Fruit fly (Drosophila melanogaster) whole organism, prepupa: ENCODE data around the gene CG13720.
A peak's percentile ranks its signal among the peaks of the same experiment; 100 is the strongest.

ENCODE experiments used
- CG10669 ChIP-seq: fragments of 200-800 bp; sonication (Bioruptor generic); optimal IDR thresholded peaks from 3 replicates; lab custom pipeline; 2018; ENCODE audit warnings: missing biosample characterization, mild to moderate bottlenecking, missing genetic modification characterization, moderate library complexity
- CG11294 ChIP-seq: fragments of 200-800 bp; sonication (Bioruptor generic); IDR thresholded peaks from 2 replicates; pipeline ENCODE4 v1.3.6; 2022; ENCODE audit warnings: missing biosample characterization, missing genetic modification characterization
- CG11762 ChIP-seq: fragments of 200-800 bp; sonication (Bioruptor generic); optimal IDR thresholded peaks from 3 replicates; lab custom pipeline; 2016; ENCODE audit warnings: missing biosample characterization, missing genetic modification characterization; ENCODE audit not compliant: insufficient read depth
- CG11902 ChIP-seq: fragments of 200-800 bp; sonication (Bioruptor generic); optimal IDR thresholded peaks from 3 replicates; lab custom pipeline; 2016; ENCODE audit warnings: missing biosample characterization, missing genetic modification characterization
- CG1621 ChIP-seq: fragments of 200-800 bp; sonication (Bioruptor generic); optimal IDR thresholded peaks from 3 replicates; lab custom pipeline; 2018; ENCODE audit warnings: missing biosample characterization, mild to moderate bottlenecking, missing genetic modification characterization
- CG16779 ChIP-seq: fragments of 200-800 bp; sonication (Bioruptor generic); optimal IDR thresholded peaks from 3 replicates; lab custom pipeline; 2017; ENCODE audit warnings: missing biosample characterization, mild to moderate bottlenecking, missing genetic modification characterization
- CG3032 ChIP-seq: fragments of 200-800 bp; optimal IDR thresholded peaks from 2 replicates; lab custom pipeline; 2019; ENCODE audit warnings: missing biosample characterization, mild to moderate bottlenecking, missing genetic modification characterization, moderate library complexity
- CG31627 ChIP-seq: fragments of 200-800 bp; sonication (Bioruptor generic); optimal IDR thresholded peaks from 3 replicates; lab custom pipeline; 2016; ENCODE audit warnings: missing biosample characterization, missing genetic modification characterization
- CG32006 ChIP-seq: fragments of 200-800 bp; sonication (Bioruptor generic); optimal IDR thresholded peaks from 3 replicates; lab custom pipeline; 2017; ENCODE audit warnings: missing biosample characterization, mild to moderate bottlenecking, missing genetic modification characterization
- CG34406 ChIP-seq: fragments of 200-800 bp; sonication (Bioruptor generic); optimal IDR thresholded peaks from 3 replicates; lab custom pipeline; 2016; ENCODE audit warnings: missing biosample characterization, missing genetic modification characterization
- CG3919 ChIP-seq: fragments of 200-800 bp; sonication (Bioruptor generic); optimal IDR thresholded peaks from 3 replicates; lab custom pipeline; 2016; ENCODE audit warnings: missing biosample characterization, missing genetic modification characterization
- CG4318 ChIP-seq: fragments of 200-800 bp; sonication (Bioruptor generic); optimal IDR thresholded peaks from 3 replicates; lab custom pipeline; 2017; ENCODE audit warnings: missing biosample characterization, mild to moderate bottlenecking, missing genetic modification characterization
- CG6163 ChIP-seq: fragments of 200-800 bp; sonication (Bioruptor generic); IDR thresholded peaks from 3 replicates; pipeline ENCODE4 v1.3.6; 2022; ENCODE audit warnings: missing biosample characterization, missing genetic modification characterization
- CG6276 ChIP-seq: fragments of 200-800 bp; sonication (Bioruptor generic); optimal IDR thresholded peaks from 2 replicates; lab custom pipeline; 2017; ENCODE audit warnings: missing biosample characterization, mild to moderate bottlenecking, missing genetic modification characterization
- CG6792 ChIP-seq: fragments of 200-800 bp; sonication (Bioruptor generic); optimal IDR thresholded peaks from 3 replicates; lab custom pipeline; 2016; ENCODE audit warnings: missing biosample characterization, missing genetic modification characterization
- CG6854 ChIP-seq: fragments of 200-800 bp; sonication (Bioruptor generic); optimal IDR thresholded peaks from 2 replicates; lab custom pipeline; 2017; ENCODE audit warnings: missing biosample characterization, mild to moderate bottlenecking, missing genetic modification characterization
- CG8319 ChIP-seq: fragments of 200-800 bp; sonication (Bioruptor generic); optimal IDR thresholded peaks from 3 replicates; lab custom pipeline; 2016; ENCODE audit warnings: missing biosample characterization, missing genetic modification characterization
- CG8632 ChIP-seq: fragments of 200-800 bp; sonication (Bioruptor generic); optimal IDR thresholded peaks from 3 replicates; lab custom pipeline; 2016; ENCODE audit warnings: missing biosample characterization, missing genetic modification characterization
- CG9139 ChIP-seq: fragments of 200-800 bp; sonication (Bioruptor generic); optimal IDR thresholded peaks from 3 replicates; lab custom pipeline; 2017; ENCODE audit warnings: missing biosample characterization, mild to moderate bottlenecking, missing genetic modification characterization
- Eip75B ChIP-seq: fragments of 200-800 bp; sonication (Bioruptor generic); optimal IDR thresholded peaks from 3 replicates; lab custom pipeline; 2016; ENCODE audit warnings: missing biosample characterization, missing genetic modification characterization
- Eip78C ChIP-seq: fragments of 200-800 bp; sonication (Bioruptor generic); peaks from one replicate; lab custom pipeline; 2016; ENCODE audit warnings: missing biosample characterization, missing genetic modification characterization
- Ets21C ChIP-seq: fragments of 200-800 bp; sonication (Bioruptor generic); optimal IDR thresholded peaks from 3 replicates; lab custom pipeline; 2016; ENCODE audit warnings: missing biosample characterization, missing genetic modification characterization
- Ets96B ChIP-seq: fragments of 200-800 bp; optimal IDR thresholded peaks from 2 replicates; lab custom pipeline; 2019; ENCODE audit warnings: missing biosample characterization, mild to moderate bottlenecking, missing genetic modification characterization, moderate library complexity
- Gug ChIP-seq: fragments of 200-800 bp; sonication (Bioruptor generic); IDR thresholded peaks from 2 replicates; pipeline ENCODE4 v1.3.6; 2022; ENCODE audit warnings: missing biosample characterization, missing genetic modification characterization
- Hr38 ChIP-seq: sonication (Bioruptor generic); optimal IDR thresholded peaks from 2 replicates; lab custom pipeline; 2016; ENCODE audit warnings: missing biosample characterization, missing genetic modification characterization
- Lpt ChIP-seq: fragments of 200-800 bp; sonication (Bioruptor generic); optimal IDR thresholded peaks from 3 replicates; lab custom pipeline; 2016; ENCODE audit warnings: missing biosample characterization, missing genetic modification characterization
- Met ChIP-seq: fragments of 200-800 bp; sonication (Bioruptor generic); optimal IDR thresholded peaks from 3 replicates; lab custom pipeline; 2016; ENCODE audit warnings: missing biosample characterization, missing genetic modification characterization
- OdsH ChIP-seq: fragments of 200-800 bp; sonication (Bioruptor generic); optimal IDR thresholded peaks from 3 replicates; lab custom pipeline; 2016; ENCODE audit warnings: missing biosample characterization, missing genetic modification characterization
- Sox102F ChIP-seq: fragments of 200-800 bp; sonication (Bioruptor generic); optimal IDR thresholded peaks from 2 replicates; lab custom pipeline; 2016; ENCODE audit warnings: missing biosample characterization, mild to moderate bottlenecking, missing genetic modification characterization
- Sox14 ChIP-seq: fragments of 200-800 bp; sonication (Bioruptor generic); optimal IDR thresholded peaks from 3 replicates; lab custom pipeline; 2016; ENCODE audit warnings: missing biosample characterization, missing genetic modification characterization
- Sox15 ChIP-seq: fragments of 200-800 bp; sonication (Bioruptor generic); optimal IDR thresholded peaks from 3 replicates; lab custom pipeline; 2016; ENCODE audit warnings: missing biosample characterization, missing genetic modification characterization
- achi ChIP-seq: fragments of 200-800 bp; sonication (Bioruptor generic); optimal IDR thresholded peaks from 3 replicates; lab custom pipeline; 2016; ENCODE audit warnings: missing biosample characterization, missing genetic modification characterization
- cyc ChIP-seq: fragments of 200-800 bp; sonication (Bioruptor generic); optimal IDR thresholded peaks from 3 replicates; lab custom pipeline; 2016; ENCODE audit warnings: missing biosample characterization, missing genetic modification characterization
- dsx ChIP-seq: fragments of 200-800 bp; optimal IDR thresholded peaks from 3 replicates; lab custom pipeline; 2019; ENCODE audit warnings: missing biosample characterization, mild to moderate bottlenecking, missing genetic modification characterization, moderate library complexity; ENCODE audit not compliant: poor library complexity, severe bottlenecking
- eg ChIP-seq: fragments of 200-800 bp; sonication (Bioruptor generic); IDR thresholded peaks from 3 replicates; pipeline ENCODE4 v1.3.6; 2022; ENCODE audit warnings: missing biosample characterization, missing genetic modification characterization
- fd59A ChIP-seq: fragments of 200-800 bp; sonication (Bioruptor generic); optimal IDR thresholded peaks from 2 replicates; lab custom pipeline; 2017; ENCODE audit warnings: missing biosample characterization, mild to moderate bottlenecking, missing genetic modification characterization, missing genetic modification reagents
- fd85E ChIP-seq: fragments of 200-800 bp; sonication (Bioruptor generic); optimal IDR thresholded peaks from 3 replicates; lab custom pipeline; 2016; ENCODE audit warnings: missing biosample characterization, missing genetic modification characterization
- fkh ChIP-seq: fragments of 200-800 bp; sonication (Bioruptor generic); optimal IDR thresholded peaks from 3 replicates; lab custom pipeline; 2017; ENCODE audit warnings: missing biosample characterization, mild to moderate bottlenecking, missing genetic modification characterization, moderate library complexity
- lz ChIP-seq: fragments of 200-800 bp; sonication (Bioruptor generic); optimal IDR thresholded peaks from 3 replicates; lab custom pipeline; 2016; ENCODE audit warnings: missing biosample characterization, missing genetic modification characterization
- net ChIP-seq: fragments of 200-800 bp; sonication (Bioruptor generic); optimal IDR thresholded peaks from 3 replicates; lab custom pipeline; 2016; ENCODE audit warnings: missing biosample characterization, missing genetic modification characterization
- pdm3 ChIP-seq: fragments of 200-800 bp; sonication (Bioruptor generic); optimal IDR thresholded peaks from 3 replicates; lab custom pipeline; 2016; ENCODE audit warnings: missing biosample characterization, missing genetic modification characterization
- ss ChIP-seq, 2 experiments: fragments of 200-800 bp; sonication (Bioruptor generic); optimal IDR thresholded peaks; 2 replicates in 1 of 2; 3 replicates in 1 of 2; lab custom pipeline; 2017 to 2018; ENCODE audit warnings: mild to moderate bottlenecking in 2 of 2, missing biosample characterization in 2 of 2, missing genetic modification characterization in 2 of 2, moderate library complexity in 1 of 2
- svp ChIP-seq: fragments of 200-800 bp; sonication (Bioruptor generic); peaks from one replicate; lab custom pipeline; 2016; ENCODE audit warnings: missing biosample characterization, missing genetic modification characterization
- topi ChIP-seq: fragments of 200-800 bp; sonication (Bioruptor generic); optimal IDR thresholded peaks from 3 replicates; lab custom pipeline; 2016; ENCODE audit warnings: missing biosample characterization, missing genetic modification characterization
- vri ChIP-seq: fragments of 200-800 bp; sonication (Bioruptor generic); optimal IDR thresholded peaks from 3 replicates; lab custom pipeline; 2016; ENCODE audit warnings: missing biosample characterization, mild to moderate bottlenecking, missing genetic modification characterization

CG13720 gene

dm6 chr3L:4507846-4508245, 7.5 kb upstream of the CG13720 start:
- TF ChIP-seq Eip75B (no peak), CG6792 (GFP tag; lab: Kevin White, UChicago) (no peak), CG3032 (no peak), fd59A (GFP tag; lab: Kevin White, UChicago) (no peak), Eip78C (GFP tag; lab: Kevin White, UChicago) (peak; percentile 68), OdsH (no peak), Ets96B (no peak), Ets21C (GFP tag; lab: Kevin White, UChicago) (no peak), Sox15 (GFP tag; lab: Kevin White, UChicago) (no peak), Sox14 (no peak), svp (GFP tag; lab: Kevin White, UChicago) (peak; percentile 64), eg (GFP tag; lab: Robert Waterston, UW) (no peak), fkh (GFP tag; lab: Kevin White, UChicago) (no peak)

DNA sequence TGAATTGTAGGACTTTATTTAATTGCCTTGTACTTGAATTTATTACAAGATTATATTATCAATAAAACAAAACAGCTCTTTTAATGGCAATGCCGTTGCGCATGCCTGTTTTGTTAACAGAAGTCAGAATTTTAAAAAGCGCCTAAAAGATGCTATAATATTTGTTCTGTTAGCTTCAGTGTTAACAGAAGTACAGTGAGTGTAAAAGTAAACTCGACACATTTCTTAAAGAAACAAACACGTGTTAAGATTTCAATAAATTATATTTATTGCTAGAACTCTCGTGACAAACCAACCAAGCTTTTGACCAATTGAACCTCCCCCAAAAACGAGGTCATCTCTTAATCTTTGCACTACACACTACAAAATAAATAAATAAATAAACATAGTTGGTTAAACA, 1.1 kb upstream of the CG13720 start:
- TF ChIP-seq eg (GFP tag; lab: Robert Waterston, UW) (0 out of 3 replicates have a peak, but pooled peaks have one; percentile 25), CG10669 (GFP tag; lab: Kevin White, UChicago) (no peak)
- TF ChIP-seq, all 60 proteins: peak for 1

DNA sequence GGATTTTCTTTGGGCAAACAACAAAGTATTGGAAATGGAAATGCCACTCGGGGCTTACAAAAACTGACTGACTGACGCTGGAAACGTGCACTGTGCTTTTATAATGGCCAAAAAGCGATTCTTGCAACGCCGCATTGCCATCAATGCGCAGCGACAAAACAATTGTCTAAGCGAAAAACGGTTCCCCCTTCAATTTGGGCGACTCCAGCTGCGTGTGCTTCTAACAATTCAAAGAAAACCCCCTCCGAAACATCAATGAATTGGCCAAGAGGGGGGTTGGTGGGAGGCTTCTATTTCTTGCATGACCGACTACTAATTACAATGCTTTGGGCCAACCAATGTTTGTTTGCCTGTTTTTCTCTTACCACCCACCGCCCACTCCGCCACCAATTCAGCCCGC, 2.6 kb downstream of the CG13720 start, which contains the start of gene CG13721:
Gene CG13721 (minus strand): TSS at position 101 of the 400 bp plus-strand sequence.
- no peak for TF ChIP-seq eg (GFP tag; lab: Robert Waterston, UW)
- no peak for TF ChIP-seq net

DNA sequence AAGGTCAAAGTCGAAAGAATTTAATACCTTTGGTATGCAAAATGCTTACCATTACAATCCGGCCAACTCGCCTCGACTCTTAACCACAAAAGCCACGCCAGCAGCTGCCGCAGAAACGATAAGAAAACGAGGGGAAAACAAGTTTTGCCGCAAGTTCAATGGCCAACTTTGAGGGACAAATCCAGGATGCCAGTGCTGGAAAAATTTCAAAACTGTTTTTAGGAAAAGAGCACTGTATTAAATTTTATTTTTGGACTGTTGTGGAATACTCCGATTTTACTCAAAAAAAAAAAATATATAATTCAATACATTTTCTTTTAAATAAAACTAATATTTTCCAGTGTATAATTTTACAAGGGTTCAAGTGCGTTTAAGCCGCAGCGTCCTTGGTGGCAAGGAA, 5.7 kb downstream of the CG13720 start:
- peak; percentile 82 for TF ChIP-seq Ets96B
- peak; percentile 78 for TF ChIP-seq Sox102F (GFP tag; lab: Kevin White, UChicago)
- TF ChIP-seq CG8319 (GFP tag; lab: Kevin White, UChicago), result peak; percentile 55
- peak; percentile 92 to 94 for TF ChIP-seq ss (GFP tag; optimal IDR thresholded peaks at IDR 0.05; lab: Kevin White, UChicago)
- TF ChIP-seq fkh (GFP tag; lab: Kevin White, UChicago), result no peak
- peak; percentile 75 for TF ChIP-seq topi (GFP tag; lab: Kevin White, UChicago)
- peak; percentile 76 for TF ChIP-seq CG9139 (GFP tag; lab: Kevin White, UChicago)
- peak; percentile 79 for TF ChIP-seq CG10669 (GFP tag; lab: Kevin White, UChicago)
- peak; percentile 42 for TF ChIP-seq CG16779 (tag; lab: Kevin White, UChicago)
- peak; percentile 60 for TF ChIP-seq Sox14
- TF ChIP-seq CG3032, result peak; percentile 84
- peak; percentile 33 for TF ChIP-seq CG32006 (GFP tag; lab: Kevin White, UChicago)
- TF ChIP-seq Hr38 (GFP tag; lab: Kevin White, UChicago), result no peak
- TF ChIP-seq dsx (GFP tag; lab: Kevin White, UChicago), result peak; percentile 78
- TF ChIP-seq achi (GFP tag; lab: Kevin White, UChicago), result peak; percentile 83
- TF ChIP-seq CG6854 (GFP tag; lab: Kevin White, UChicago), result no peak
- no peak for TF ChIP-seq fd85E
- peak; percentile 55 for TF ChIP-seq CG31627 (GFP tag; lab: Kevin White, UChicago)
- peak; percentile 53 for TF ChIP-seq cyc
- TF ChIP-seq svp (GFP tag; lab: Kevin White, UChicago), result peak; percentile 91
- TF ChIP-seq eg (GFP tag; lab: Robert Waterston, UW), result 0 out of 3 replicates have a peak, but pooled peaks have one; percentile 30
- TF ChIP-seq Met (GFP tag; lab: Kevin White, UChicago), result peak; percentile 79
- peak; percentile 84 for TF ChIP-seq CG34406 (GFP tag; lab: Kevin White, UChicago)
- TF ChIP-seq Sox15 (GFP tag; lab: Kevin White, UChicago), result peak; percentile 56
- no peak for TF ChIP-seq CG11294
- peak; percentile 45 for TF ChIP-seq Lpt (GFP tag; lab: Kevin White, UChicago)
- TF ChIP-seq CG3919, result peak; percentile 75
- peak; percentile 25 for TF ChIP-seq CG11902 (GFP tag; lab: Kevin White, UChicago)
- no peak for TF ChIP-seq CG4318
- TF ChIP-seq fd59A (GFP tag; lab: Kevin White, UChicago), result peak; percentile 79
- TF ChIP-seq pdm3 (GFP tag; lab: Kevin White, UChicago), result peak; percentile 72
- TF ChIP-seq CG11762 (GFP tag; lab: Kevin White, UChicago), result peak; percentile 63
- TF ChIP-seq lz (GFP tag; lab: Kevin White, UChicago), result peak; percentile 70
- no peak for TF ChIP-seq Gug
- peak; percentile 87 for TF ChIP-seq CG8632 (GFP tag; lab: Kevin White, UChicago)
- TF ChIP-seq Eip75B, result peak; percentile 69
- TF ChIP-seq CG6163 (GFP tag; lab: Robert Waterston, UW), result peak; percentile 83
- TF ChIP-seq CG1621 (tag; lab: Kevin White, UChicago), result peak; percentile 83
- TF ChIP-seq CG6276, result no peak
- peak; percentile 64 for TF ChIP-seq vri (GFP tag; lab: Kevin White, UChicago)
